Worm (Caenorhabditis elegans) whole organism, L3 larva: Measurements from ENCODE around the gene R06F6.14.
A peak's percentile ranks its signal among the peaks of the same experiment; 100 is the strongest.

Experiments used
- ZK546.5 ChIP-seq: sonication (generic microtip); optimal IDR thresholded peaks from 2 replicates; lab custom pipeline; 2017; ENCODE audit warnings: missing biosample characterization, missing genetic modification characterization
- ama-1 ChIP-seq: fragments of 150-350 bp; optimal IDR thresholded peaks from 2 replicates; lab custom pipeline; 2018
- ceh-16 ChIP-seq: sonication (generic microtip); optimal IDR thresholded peaks from 2 replicates; lab custom pipeline; 2017; ENCODE audit warnings: missing biosample characterization, missing genetic modification characterization
- ceh-82 ChIP-seq: fragments of 150-350 bp; optimal IDR thresholded peaks from 2 replicates; lab custom pipeline; 2014; ENCODE audit warnings: missing biosample characterization, missing genetic modification characterization
- ceh-9 ChIP-seq: sonication (generic microtip); optimal IDR thresholded peaks from 2 replicates; lab custom pipeline; 2018; ENCODE audit warnings: missing biosample characterization, missing genetic modification characterization
- daf-12 ChIP-seq: fragments of 150-350 bp; optimal IDR thresholded peaks from 2 replicates; lab custom pipeline; 2014; ENCODE audit warnings: missing biosample characterization, missing genetic modification reagents, missing genetic modification characterization
- egl-5 ChIP-seq: fragments of 150-350 bp; optimal IDR thresholded peaks from 2 replicates; lab custom pipeline; 2017; ENCODE audit warnings: missing biosample characterization, missing genetic modification reagents, missing genetic modification characterization, inconsistent platforms
- elt-1 ChIP-seq: fragments of 150-350 bp; optimal IDR thresholded peaks from 2 replicates; lab custom pipeline; 2014; ENCODE audit warnings: missing biosample characterization, missing genetic modification characterization
- elt-2 ChIP-seq: sonication (generic microtip); optimal IDR thresholded peaks from 2 replicates; lab custom pipeline; 2016; ENCODE audit warnings: missing genetic modification reagents, mild to moderate bottlenecking, missing genetic modification characterization, missing compliant biosample characterization
- elt-3 ChIP-seq, 3 experiments: fragments of 150-350 bp in 1 of 3; sonication (generic microtip) in 2 of 3; optimal IDR thresholded peaks; 2 replicates in 2 of 3; 4 replicates in 1 of 3; lab custom pipeline; 2014 to 2017; ENCODE audit warnings: missing biosample characterization in 3 of 3, missing genetic modification characterization in 3 of 3
- eor-1 ChIP-seq, 2 experiments: fragments of 150-350 bp; optimal IDR thresholded peaks; 2 replicates each; lab custom pipeline; 2014 to 2018; ENCODE audit warnings: missing biosample characterization in 2 of 2, missing genetic modification characterization in 2 of 2
- fkh-2 ChIP-seq: fragments of 150-350 bp; optimal IDR thresholded peaks from 2 replicates; lab custom pipeline; 2014; ENCODE audit warnings: missing biosample characterization, missing genetic modification reagents, missing genetic modification characterization
- fos-1 ChIP-seq: fragments of 150-350 bp; optimal IDR thresholded peaks from 2 replicates; lab custom pipeline; 2014; ENCODE audit warnings: missing biosample characterization, missing genetic modification characterization
- hmg-11 ChIP-seq: sonication (generic microtip); optimal IDR thresholded peaks from 2 replicates; lab custom pipeline; 2016; ENCODE audit warnings: missing genetic modification characterization, missing compliant biosample characterization
- jun-1 ChIP-seq: fragments of 150-350 bp; optimal IDR thresholded peaks from 2 replicates; lab custom pipeline; 2014; ENCODE audit warnings: missing biosample characterization, missing genetic modification reagents, missing genetic modification characterization
- lin-39 ChIP-seq: fragments of 150-350 bp; optimal IDR thresholded peaks from 2 replicates; lab custom pipeline; 2018; ENCODE audit warnings: missing biosample characterization, missing genetic modification reagents, missing genetic modification characterization
- lsy-12 ChIP-seq: sonication (generic microtip); optimal IDR thresholded peaks from 2 replicates; lab custom pipeline; 2016; ENCODE audit warnings: mild to moderate bottlenecking, missing genetic modification characterization, missing compliant biosample characterization
- mdl-1 ChIP-seq: fragments of 150-350 bp; optimal IDR thresholded peaks from 2 replicates; lab custom pipeline; 2014; ENCODE audit warnings: missing biosample characterization, missing genetic modification characterization
- mml-1 ChIP-seq: fragments of 150-350 bp; sonication (generic microtip); optimal IDR thresholded peaks from 3 replicates; lab custom pipeline; 2014; ENCODE audit warnings: missing biosample characterization, missing genetic modification characterization
- nfya-1 ChIP-seq: sonication (generic microtip); optimal IDR thresholded peaks from 2 replicates; lab custom pipeline; 2017; ENCODE audit warnings: missing genetic modification characterization, mild to moderate bottlenecking, missing compliant biosample characterization, antibody characterized with exemption, moderate library complexity; ENCODE audit not compliant: insufficient read depth
- nhr-11 ChIP-seq: fragments of 150-350 bp; optimal IDR thresholded peaks from 2 replicates; lab custom pipeline; 2014; ENCODE audit warnings: missing biosample characterization, missing genetic modification characterization
- nhr-12 ChIP-seq: fragments of 150-350 bp; optimal IDR thresholded peaks from 2 replicates; lab custom pipeline; 2014; ENCODE audit warnings: missing biosample characterization, missing genetic modification characterization
- nhr-23 ChIP-seq: fragments of 150-350 bp; optimal IDR thresholded peaks from 2 replicates; lab custom pipeline; 2014; ENCODE audit warnings: missing biosample characterization, missing genetic modification reagents, missing genetic modification characterization
- nhr-237 ChIP-seq: fragments of 150-350 bp; optimal IDR thresholded peaks from 2 replicates; lab custom pipeline; 2014; ENCODE audit warnings: missing biosample characterization, missing genetic modification characterization
- nhr-25 ChIP-seq: sonication (generic microtip); optimal IDR thresholded peaks from 2 replicates; lab custom pipeline; 2017; ENCODE audit warnings: missing biosample characterization, missing genetic modification characterization
- nhr-28 ChIP-seq: fragments of 150-350 bp; optimal IDR thresholded peaks from 2 replicates; lab custom pipeline; 2014; ENCODE audit warnings: missing biosample characterization, missing genetic modification characterization
- nhr-43 ChIP-seq: sonication (generic microtip); optimal IDR thresholded peaks from 2 replicates; lab custom pipeline; 2016; ENCODE audit warnings: mild to moderate bottlenecking, missing genetic modification characterization, missing compliant biosample characterization; ENCODE audit not compliant: poor library complexity, severe bottlenecking
- nhr-67 ChIP-seq: fragments of 150-350 bp; optimal IDR thresholded peaks from 2 replicates; lab custom pipeline; 2014; ENCODE audit warnings: missing biosample characterization, missing genetic modification characterization
- nhr-76 ChIP-seq: fragments of 150-350 bp; sonication (generic microtip); optimal IDR thresholded peaks from 5 replicates; lab custom pipeline; 2014; ENCODE audit warnings: missing biosample characterization, missing genetic modification characterization
- pha-4 ChIP-seq: fragments of 150-350 bp; optimal IDR thresholded peaks from 2 replicates; lab custom pipeline; 2014; ENCODE audit warnings: missing biosample characterization, missing genetic modification reagents, missing genetic modification characterization
- sea-2 ChIP-seq: fragments of 150-350 bp; sonication (generic microtip); optimal IDR thresholded peaks from 4 replicates; lab custom pipeline; 2014; ENCODE audit warnings: missing biosample characterization, missing genetic modification reagents, missing genetic modification characterization
- snpc-4 ChIP-seq: fragments of 150-350 bp; optimal IDR thresholded peaks from 2 replicates; lab custom pipeline; 2014; ENCODE audit warnings: missing biosample characterization, missing genetic modification characterization
- unc-39 ChIP-seq: sonication (generic microtip); optimal IDR thresholded peaks from 4 replicates; lab custom pipeline; 2017; ENCODE audit warnings: missing biosample characterization, missing genetic modification characterization
- unc-62 ChIP-seq: fragments of 150-350 bp; sonication (generic microtip); optimal IDR thresholded peaks from 4 replicates; lab custom pipeline; 2014; ENCODE audit warnings: missing biosample characterization, missing genetic modification reagents, missing genetic modification characterization
- ztf-11 ChIP-seq: fragments of 150-350 bp; optimal IDR thresholded peaks from 2 replicates; lab custom pipeline; 2014; ENCODE audit warnings: missing biosample characterization, missing genetic modification characterization
- ztf-4 ChIP-seq: fragments of 150-350 bp; optimal IDR thresholded peaks from 2 replicates; lab custom pipeline; 2014; ENCODE audit warnings: missing biosample characterization, missing genetic modification characterization

Gene R06F6.14

DNA sequence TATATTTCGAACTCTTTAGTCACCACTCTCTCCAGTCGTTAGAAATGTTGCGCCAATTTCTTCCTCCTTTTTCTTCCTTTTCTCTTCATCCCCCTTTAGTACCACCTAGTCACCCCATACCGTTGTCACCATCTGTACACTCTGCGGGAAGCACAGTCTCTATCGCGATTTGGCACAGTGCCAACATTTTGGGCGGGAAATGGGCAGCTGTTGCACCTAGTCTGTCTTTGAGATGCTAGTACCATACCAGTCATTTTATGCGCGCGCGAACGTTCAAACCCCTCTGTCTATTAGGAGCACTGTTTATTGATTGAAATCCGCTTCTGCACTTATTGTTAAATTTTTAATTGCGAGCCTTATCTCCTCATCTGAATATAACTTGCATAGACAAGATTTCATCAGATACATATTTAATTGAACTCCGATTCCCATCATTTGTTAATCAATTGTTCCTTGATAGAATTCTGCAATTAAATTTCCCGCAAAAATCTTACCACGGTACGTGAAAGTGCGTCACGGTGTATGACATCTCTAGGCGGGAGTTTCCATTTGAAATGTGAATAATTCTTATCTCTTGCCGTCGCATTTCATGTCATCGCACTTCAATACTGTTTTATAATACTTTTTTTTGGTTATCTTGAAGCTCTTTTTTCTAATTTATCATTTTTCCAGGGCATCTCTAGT is 24.2 kb upstream of the R06F6.14 start, which contains the start of gene cdl-1 (continued):
- TF ChIP-seq ztf-11 (tag; lab: Kevin White, UChicago), result no peak
- no peak for TF ChIP-seq nhr-67 (tag; lab: Kevin White, UChicago)
- peak; percentile 67 for TF ChIP-seq nhr-25 (tag; lab: Kevin White, UChicago)

DNA sequence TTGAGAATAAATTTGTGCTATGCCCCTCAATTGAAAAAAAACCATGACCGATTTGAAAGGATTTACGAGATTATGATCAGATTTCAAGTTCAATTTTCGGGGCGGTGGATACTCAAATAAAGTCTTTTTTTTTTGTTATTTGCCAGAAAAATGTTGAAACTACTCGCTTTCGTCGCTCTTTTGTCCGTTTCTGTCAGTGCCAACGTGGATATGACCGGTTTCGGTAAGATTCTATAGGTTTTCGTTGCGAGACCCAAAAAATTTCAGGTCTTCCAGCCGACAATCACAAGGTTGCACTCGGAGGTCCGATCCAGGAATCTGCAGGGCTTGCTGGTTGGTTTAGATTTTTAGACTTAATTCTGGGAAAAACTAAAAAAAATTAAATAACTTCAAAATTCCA is 21.9 kb upstream of the R06F6.14 start, which contains the start of gene tag-209:
tag-209 (plus strand) TSS at position 73 of the 400 bp plus-strand sequence.
- no peak for TF ChIP-seq nhr-25 (tag; lab: Kevin White, UChicago)
- TF ChIP-seq ztf-11 (tag; lab: Kevin White, UChicago), result no peak
- no peak for TF ChIP-seq lsy-12
- TF ChIP-seq ZK546.5, result no peak
- no peak for TF ChIP-seq nhr-237
- no peak for TF ChIP-seq fos-1
- no peak for TF ChIP-seq pha-4 (tag; lab: Kevin White, UChicago)
- TF ChIP-seq daf-12 (tag; lab: Kevin White, UChicago), result no peak
- TF ChIP-seq ztf-4 (tag; lab: Kevin White, UChicago), result no peak
- no peak for TF ChIP-seq ceh-82
- no peak for TF ChIP-seq elt-2 (tag; lab: Kevin White, UChicago)
- TF ChIP-seq sea-2, result no peak

DNA sequence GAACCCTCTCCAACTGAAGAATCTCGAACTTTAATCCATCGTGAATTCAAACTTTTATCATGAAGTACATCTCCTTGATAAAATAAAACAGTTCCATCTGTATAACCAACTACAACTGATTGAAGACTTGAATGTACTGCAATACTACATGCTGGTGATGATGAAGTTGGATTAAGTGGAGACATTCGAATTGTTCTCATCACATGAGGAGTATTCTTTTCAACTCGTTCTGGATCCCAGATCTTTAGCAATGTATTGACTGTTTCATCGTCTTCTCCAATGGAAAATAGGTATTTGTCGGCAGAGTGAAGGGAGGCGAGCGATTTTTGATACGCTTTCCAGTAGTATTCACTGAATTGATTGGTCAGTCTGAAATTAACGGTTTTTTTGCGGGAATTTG is 16.5 kb upstream of the R06F6.14 start:
- TF ChIP-seq mdl-1 (tag; lab: Kevin White, UChicago), result no peak
- TF ChIP-seq nfya-1, result no peak
- no peak for TF ChIP-seq hmg-11 (tag; lab: Kevin White, UChicago)
- no peak for TF ChIP-seq nhr-12 (tag; lab: Kevin White, UChicago)
- TF ChIP-seq fkh-2 (tag; lab: Kevin White, UChicago), result no peak
- no peak for TF ChIP-seq sea-2
- no peak for TF ChIP-seq nhr-67 (tag; lab: Kevin White, UChicago)
- TF ChIP-seq snpc-4 (tag; lab: Kevin White, UChicago), result no peak
- TF ChIP-seq egl-5 (tag; lab: Kevin White, UChicago), result no peak
- no peak for TF ChIP-seq ama-1 (lab: Kevin White, UChicago)
- TF ChIP-seq ceh-9 (tag; lab: Kevin White, UChicago), result no peak
- TF ChIP-seq nhr-11, result no peak
- TF ChIP-seq elt-3 (tag; optimal IDR thresholded peaks at IDR 0.05; lab: Kevin White, UChicago), result no peak
- no peak for TF ChIP-seq elt-2 (tag; lab: Kevin White, UChicago)
- no peak for TF ChIP-seq fos-1
- no peak for TF ChIP-seq mml-1 (tag; lab: Kevin White, UChicago)

DNA sequence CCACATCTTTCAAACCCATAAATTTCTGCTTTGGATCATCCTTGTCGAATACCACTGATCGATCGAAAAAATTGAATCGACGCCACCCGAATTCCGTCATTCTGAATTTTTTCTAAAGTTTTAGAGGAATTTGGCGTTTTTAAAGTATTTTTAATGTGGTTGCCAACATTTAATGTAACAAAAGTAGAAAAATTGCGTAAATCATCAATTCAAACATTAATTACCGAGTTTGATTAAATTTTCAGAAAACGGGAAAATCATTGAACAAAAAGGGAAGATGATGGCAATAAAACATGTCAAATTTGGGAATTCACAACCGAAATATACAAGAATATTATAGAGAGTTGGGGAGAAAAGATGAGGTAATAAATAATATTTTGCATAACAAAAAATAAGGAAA is 15.7 kb upstream of the R06F6.14 start, which contains the start of gene vps-11:
vps-11 (minus strand) TSS at position 101 of the 400 bp plus-strand sequence.
- TF ChIP-seq nhr-23 (tag; lab: Kevin White, UChicago) (no peak), elt-2 (tag; lab: Kevin White, UChicago) (no peak), jun-1 (tag; lab: Kevin White, UChicago) (no peak), nhr-28 (no peak), fos-1 (no peak), fkh-2 (tag; lab: Kevin White, UChicago) (no peak), nhr-67 (tag; lab: Kevin White, UChicago) (no peak), daf-12 (tag; lab: Kevin White, UChicago) (no peak), ceh-16 (tag; lab: Kevin White, UChicago) (no peak)

DNA sequence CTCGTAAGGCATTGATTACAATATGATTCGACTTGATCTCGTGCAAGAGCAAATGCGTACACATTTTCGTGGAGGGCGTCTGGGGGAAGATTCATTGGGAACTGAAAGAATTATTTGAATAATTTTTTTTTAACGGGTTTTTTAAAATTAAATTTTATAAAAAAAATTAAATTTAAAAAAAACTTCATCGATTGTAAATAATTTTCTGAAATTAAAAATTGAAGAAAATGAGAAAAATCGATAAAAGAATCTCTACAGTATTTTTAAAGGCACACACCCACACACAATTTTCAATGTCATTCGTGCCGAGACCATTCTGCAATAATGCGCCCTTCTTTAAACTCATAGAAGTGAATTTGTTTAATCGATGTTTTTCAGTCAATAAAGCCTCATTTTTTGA is 12.9 kb upstream of the R06F6.14 start, which contains the start of gene set-14:
set-14 (minus strand) TSS at position 101 of the 400 bp plus-strand sequence.
- TF ChIP-seq egl-5 (tag; lab: Kevin White, UChicago), result no peak
- no peak for TF ChIP-seq sea-2
- no peak for TF ChIP-seq ZK546.5
- no peak for TF ChIP-seq elt-1
- no peak for TF ChIP-seq nfya-1
- TF ChIP-seq pha-4 (tag; lab: Kevin White, UChicago), result no peak
- TF ChIP-seq eor-1 (tag; optimal IDR thresholded peaks at IDR 0.05; lab: Kevin White, UChicago), result no peak
- TF ChIP-seq nhr-23 (tag; lab: Kevin White, UChicago), result no peak
- no peak for TF ChIP-seq unc-62
- no peak for TF ChIP-seq unc-39
- no peak for TF ChIP-seq nhr-76 (tag; lab: Kevin White, UChicago)
- no peak for TF ChIP-seq nhr-25 (tag; lab: Kevin White, UChicago)
- TF ChIP-seq nhr-28, result no peak
- TF ChIP-seq nhr-67 (tag; lab: Kevin White, UChicago), result no peak
- no peak for TF ChIP-seq nhr-12 (tag; lab: Kevin White, UChicago)
- no peak for TF ChIP-seq elt-2 (tag; lab: Kevin White, UChicago)
- TF ChIP-seq lin-39, result no peak
- TF ChIP-seq nhr-43, result no peak
- no peak for TF ChIP-seq ama-1 (lab: Kevin White, UChicago)
- TF ChIP-seq hmg-11 (tag; lab: Kevin White, UChicago), result no peak
